Worm (Caenorhabditis elegans) whole organism, L4 larva: ENCODE results near the gene ceh-74.

Experiments used
- F26F4.8 ChIP-seq: fragments of 200-800 bp; sonication (Bioruptor generic); conservative IDR thresholded peaks from 2 replicates; pipeline ENCODE4 v1.3.6; 2022; ENCODE audit warnings: missing genetic modification characterization, missing compliant biosample characterization
- F49E8.2 ChIP-seq: sonication (generic microtip); optimal IDR thresholded peaks from 2 replicates; lab custom pipeline; 2016; ENCODE audit warnings: missing compliant biosample characterization, mild to moderate bottlenecking, missing genetic modification characterization, borderline replicate concordance
- T20F7.1 ChIP-seq: fragments of 200-800 bp; sonication (Bioruptor generic); optimal IDR thresholded peaks from 2 replicates; lab custom pipeline; 2018; ENCODE audit warnings: mild to moderate bottlenecking, missing genetic modification characterization, missing compliant biosample characterization
- Y48G9A.11 ChIP-seq: fragments of 200-800 bp; sonication (Bioruptor generic); IDR thresholded peaks from 2 replicates; pipeline ENCODE4 v1.3.6; 2022; ENCODE audit warnings: missing genetic modification reagents, missing genetic modification characterization, missing compliant biosample characterization
- ZK337.2 ChIP-seq: fragments of 200-800 bp; sonication (Bioruptor generic); IDR thresholded peaks from 2 replicates; pipeline ENCODE4 v1.3.6; 2022; ENCODE audit warnings: missing genetic modification reagents, missing genetic modification characterization, missing compliant biosample characterization
- aha-1 ChIP-seq: fragments of 150-350 bp; peaks from one replicate; lab custom pipeline; 2014; ENCODE audit warnings: missing biosample characterization, missing genetic modification characterization
- ceh-28 ChIP-seq: fragments of 150-350 bp; optimal IDR thresholded peaks from 2 replicates; lab custom pipeline; 2014; ENCODE audit warnings: missing biosample characterization, missing genetic modification reagents, missing genetic modification characterization
- ceh-32 ChIP-seq: sonication (generic microtip); optimal IDR thresholded peaks from 2 replicates; lab custom pipeline; 2016; ENCODE audit warnings: mild to moderate bottlenecking, missing genetic modification characterization, missing compliant biosample characterization; ENCODE audit not compliant: poor library complexity
- cey-2 ChIP-seq: sonication (generic microtip); optimal IDR thresholded peaks from 3 replicates; lab custom pipeline; 2017; ENCODE audit warnings: missing genetic modification characterization, mild to moderate bottlenecking, missing compliant biosample characterization, antibody characterized with exemption, borderline replicate concordance; ENCODE audit not compliant: insufficient read depth
- ctbp-1 ChIP-seq: fragments of 200-800 bp; sonication (Bioruptor generic); IDR thresholded peaks from 2 replicates; pipeline ENCODE4 v1.3.6; 2022; ENCODE audit warnings: missing genetic modification reagents, missing genetic modification characterization, missing compliant biosample characterization
- daf-12 ChIP-seq: fragments of 150-350 bp; optimal IDR thresholded peaks from 2 replicates; lab custom pipeline; 2014; ENCODE audit warnings: missing biosample characterization, missing genetic modification reagents, missing genetic modification characterization
- daf-8 ChIP-seq: fragments of 200-800 bp; sonication (Bioruptor generic); IDR thresholded peaks from 2 replicates; pipeline ENCODE4 v1.3.6; 2022; ENCODE audit warnings: missing genetic modification characterization, missing compliant biosample characterization
- dmd-6 ChIP-seq: fragments of 200-800 bp; sonication (Bioruptor generic); IDR thresholded peaks from 2 replicates; pipeline ENCODE4 v1.3.6; 2022; ENCODE audit warnings: missing genetic modification reagents, missing genetic modification characterization, missing compliant biosample characterization
- duxl-1 ChIP-seq: sonication (generic microtip); optimal IDR thresholded peaks from 2 replicates; lab custom pipeline; 2016; ENCODE audit warnings: mild to moderate bottlenecking, missing genetic modification characterization, moderate library complexity, missing compliant biosample characterization; ENCODE audit not compliant: poor library complexity
- fkh-10 ChIP-seq: fragments of 150-350 bp; optimal IDR thresholded peaks from 2 replicates; lab custom pipeline; 2014; ENCODE audit warnings: missing biosample characterization, missing genetic modification reagents, missing genetic modification characterization
- hif-1 ChIP-seq, 2 experiments: sonication (generic microtip); optimal IDR thresholded peaks; 2 replicates each; lab custom pipeline; 2016 to 2017; ENCODE audit warnings: missing compliant biosample characterization in 2 of 2, missing genetic modification characterization in 2 of 2, missing genetic modification reagents in 2 of 2, missing genotype in 2 of 2, mild to moderate bottlenecking in 1 of 2
- hlh-11 ChIP-seq: fragments of 200-800 bp; sonication (Bioruptor generic); optimal IDR thresholded peaks from 2 replicates; lab custom pipeline; 2018; ENCODE audit warnings: mild to moderate bottlenecking, missing genetic modification characterization, missing compliant biosample characterization
- lim-7 ChIP-seq: fragments of 200-800 bp; sonication (Bioruptor generic); IDR thresholded peaks from 2 replicates; pipeline ENCODE4 v1.3.6; 2022; ENCODE audit warnings: missing genetic modification characterization, missing compliant biosample characterization
- lin-13 ChIP-seq: fragments of 150-350 bp; optimal IDR thresholded peaks from 2 replicates; lab custom pipeline; 2014; ENCODE audit warnings: missing biosample characterization, missing genetic modification reagents, missing genetic modification characterization
- lin-38 ChIP-seq: fragments of 200-800 bp; sonication (Bioruptor generic); IDR thresholded peaks from 2 replicates; pipeline ENCODE4 v1.3.6; 2022; ENCODE audit warnings: missing genetic modification reagents, missing genetic modification characterization, missing compliant biosample characterization
- lir-3 ChIP-seq: sonication (generic microtip); optimal IDR thresholded peaks from 2 replicates; lab custom pipeline; 2016; ENCODE audit warnings: mild to moderate bottlenecking, missing genetic modification characterization, missing compliant biosample characterization
- lsy-2 ChIP-seq, 2 experiments: fragments of 150-350 bp in 1 of 2; sonication (generic microtip) in 1 of 2; optimal IDR thresholded peaks; 2 replicates each; lab custom pipeline; 2014 to 2017; ENCODE audit warnings: missing biosample characterization in 2 of 2, missing genetic modification characterization in 2 of 2
- mdt-29 ChIP-seq: fragments of 200-800 bp; sonication (Bioruptor generic); IDR thresholded peaks from 2 replicates; pipeline ENCODE4 v1.3.6; 2022; ENCODE audit warnings: missing genetic modification reagents, missing genetic modification characterization, missing compliant biosample characterization
- mep-1 ChIP-seq: fragments of 150-350 bp; sonication (generic microtip); optimal IDR thresholded peaks from 3 replicates; lab custom pipeline; 2014; ENCODE audit warnings: missing biosample characterization, missing genetic modification characterization
- mxl-2 ChIP-seq: fragments of 200-800 bp; sonication (Bioruptor generic); conservative IDR thresholded peaks from 2 replicates; pipeline ENCODE4 v1.3.6; 2022; ENCODE audit warnings: missing genetic modification reagents, missing genetic modification characterization, missing compliant biosample characterization
- nhr-25 ChIP-seq: sonication (generic microtip); optimal IDR thresholded peaks from 2 replicates; lab custom pipeline; 2017; ENCODE audit warnings: missing genetic modification characterization, mild to moderate bottlenecking, missing compliant biosample characterization, antibody characterized with exemption, moderate library complexity, borderline replicate concordance; ENCODE audit not compliant: insufficient read depth
- nhr-48 ChIP-seq: sonication (generic microtip); optimal IDR thresholded peaks from 2 replicates; lab custom pipeline; 2016; ENCODE audit warnings: mild to moderate bottlenecking, missing genetic modification characterization, missing compliant biosample characterization
- nhr-6 ChIP-seq: fragments of 150-350 bp; optimal IDR thresholded peaks from 2 replicates; lab custom pipeline; 2014; ENCODE audit warnings: missing biosample characterization, missing genetic modification characterization
- pha-4 ChIP-seq, 2 experiments: fragments of 150-350 bp in 1 of 2; fragments of 200-800 bp in 1 of 2; sonication (Bioruptor generic) in 1 of 2; IDR thresholded peaks in 1 of 2; optimal IDR thresholded peaks in 1 of 2; 2 replicates each; pipeline versions ENCODE4 v1.3.6 to Lab custom; 2014 to 2022; ENCODE audit warnings: missing genetic modification characterization in 2 of 2, missing genetic modification reagents in 2 of 2, missing biosample characterization in 1 of 2, missing compliant biosample characterization in 1 of 2
- rbr-2 ChIP-seq: sonication (generic microtip); optimal IDR thresholded peaks from 2 replicates; lab custom pipeline; 2016; ENCODE audit warnings: missing genotype, missing genetic modification characterization, missing compliant biosample characterization
- set-16 ChIP-seq: fragments of 200-800 bp; sonication (Bioruptor generic); IDR thresholded peaks from 2 replicates; pipeline ENCODE4 v1.3.6; 2022; ENCODE audit warnings: missing genetic modification reagents, missing genetic modification characterization, missing compliant biosample characterization
- snpc-1.2 ChIP-seq: fragments of 200-800 bp; sonication (Bioruptor generic); IDR thresholded peaks from 2 replicates; pipeline ENCODE4 v1.3.6; 2022; ENCODE audit warnings: missing genetic modification reagents, missing genetic modification characterization, missing compliant biosample characterization
- snpc-4 ChIP-seq: fragments of 150-350 bp; optimal IDR thresholded peaks from 2 replicates; lab custom pipeline; 2014; ENCODE audit warnings: missing biosample characterization, missing genetic modification characterization
- spr-1 ChIP-seq: sonication (generic microtip); optimal IDR thresholded peaks from 2 replicates; lab custom pipeline; 2016; ENCODE audit warnings: mild to moderate bottlenecking, missing genetic modification characterization, missing compliant biosample characterization
- spr-3 ChIP-seq: fragments of 200-800 bp; sonication (Bioruptor generic); optimal IDR thresholded peaks from 2 replicates; lab custom pipeline; 2018; ENCODE audit warnings: mild to moderate bottlenecking, missing genetic modification characterization, missing compliant biosample characterization
- tag-97 ChIP-seq: fragments of 200-800 bp; sonication (Bioruptor generic); IDR thresholded peaks from 2 replicates; pipeline ENCODE4 v1.3.6; 2022; ENCODE audit warnings: missing genetic modification characterization, missing compliant biosample characterization
- tra-1 ChIP-seq: fragments of 200-800 bp; sonication (Bioruptor generic); IDR thresholded peaks from 2 replicates; pipeline ENCODE4 v1.3.6; 2022; ENCODE audit warnings: missing genetic modification reagents, missing genetic modification characterization, missing compliant biosample characterization
- unc-39 ChIP-seq: sonication (generic microtip); optimal IDR thresholded peaks from 2 replicates; lab custom pipeline; 2017; ENCODE audit warnings: missing biosample characterization, missing genetic modification characterization
- unc-62 ChIP-seq, 3 experiments: fragments of 150-350 bp in 1 of 3; sonication (generic microtip); optimal IDR thresholded peaks in 2 of 3; peaks in 1 of 3; 1 replicate in 1 of 3; 2 replicates in 2 of 3; lab custom pipeline; 2014 to 2017; ENCODE audit warnings: missing biosample characterization in 3 of 3, missing genetic modification characterization in 3 of 3, missing genetic modification reagents in 3 of 3, missing genotype in 1 of 3
- vab-7 ChIP-seq: fragments of 200-800 bp; sonication (Bioruptor generic); IDR thresholded peaks from 2 replicates; pipeline ENCODE4 v1.3.6; 2022; ENCODE audit warnings: missing genetic modification reagents, missing genetic modification characterization, missing compliant biosample characterization
- zag-1 ChIP-seq: fragments of 150-350 bp; optimal IDR thresholded peaks from 2 replicates; lab custom pipeline; 2014; ENCODE audit warnings: missing biosample characterization, missing genetic modification characterization

The ceh-74 gene

ce11 chrV:14136152-14136551 is 41.7 kb upstream of the ceh-74 start (continued):
- no peak for TF ChIP-seq ctbp-1 (GFP tag; lab: Robert Waterston, UW)
- TF ChIP-seq T20F7.1 (GFP tag; lab: Kevin White, UChicago) = no peak
- no peak for TF ChIP-seq ceh-28 (tag; lab: Kevin White, UChicago)
- no peak for TF ChIP-seq F26F4.8 (GFP tag; lab: Robert Waterston, UW)
- no peak for TF ChIP-seq zag-1
- TF ChIP-seq daf-12 (tag; lab: Kevin White, UChicago) = no peak
- TF ChIP-seq lir-3 = no peak
- TF ChIP-seq lim-7 (GFP tag; lab: Robert Waterston, UW) = no peak
- TF ChIP-seq rbr-2 (tag; lab: Kevin White, UChicago) = peak; percentile 58
- no peak for TF ChIP-seq unc-39 (tag; lab: Kevin White, UChicago)

- peak; percentile 42; the same call in 1 of the 2 replicates for TF ChIP-seq set-16 (GFP tag; lab: Robert Waterston, UW)
Measured at ce11 chrV:14137766-14138165, 40.1 kb upstream of the ceh-74 start, which contains the start of gene AH10.4. TSS of gene AH10.4 (minus strand) at chrV:14137866.

- TF ChIP-seq snpc-1.2 (GFP tag; lab: Robert Waterston, UW) (no peak), lsy-2 (tag; optimal IDR thresholded peaks at IDR 0.05; lab: Kevin White, UChicago) (no peak), nhr-25 (tag; lab: Kevin White, UChicago) (peak; percentile 10), nhr-6 (tag; lab: Kevin White, UChicago) (peak; percentile 61), mep-1 (peak; percentile 24), aha-1 (peak; percentile 67), hlh-11 (tag; lab: Kevin White, UChicago) (peak; percentile 10)
Measured at ce11 chrV:14139252-14140100, 38.4 kb upstream of the ceh-74 start.

ce11 chrV:14140733-14141132 is 37.1 kb upstream of the ceh-74 start:
- TF ChIP-seq lin-13 (no peak), fkh-10 (GFP tag; lab: Kevin White, UChicago) (peak; percentile 82), nhr-48 (tag; lab: Kevin White, UChicago) (no peak), vab-7 (no peak), ceh-28 (tag; lab: Kevin White, UChicago) (no peak), ceh-32 (tag; lab: Kevin White, UChicago) (no peak), lin-38 (no peak), pha-4 (GFP tag; IDR thresholded peaks at IDR 0.05; lab: Robert Waterston, UW) (no peak), pha-4 (tag; optimal IDR thresholded peaks at IDR 0.05; lab: Kevin White, UChicago) (no peak), dmd-6 (GFP tag; lab: Robert Waterston, UW) (no peak), mdt-29 (GFP tag; lab: Robert Waterston, UW) (no peak), unc-62 (GFP tag; optimal IDR thresholded peaks at IDR 0.05 in 1 of 2; lab: Kevin White, UChicago) (no peak), unc-62 (tag; optimal IDR thresholded peaks at IDR 0.05; lab: Kevin White, UChicago) (no peak), tra-1 (GFP tag; lab: Robert Waterston, UW) (no peak), duxl-1 (tag; lab: Kevin White, UChicago) (no peak), cey-2 (tag; lab: Kevin White, UChicago) (no peak), ctbp-1 (GFP tag; lab: Robert Waterston, UW) (0 out of 2 replicates have a peak, but pooled peaks have one; percentile 8), ZK337.2 (GFP tag; lab: Robert Waterston, UW) (no peak), snpc-4 (tag; lab: Kevin White, UChicago) (no peak), mxl-2 (no peak), lsy-2 (tag; optimal IDR thresholded peaks at IDR 0.05; lab: Kevin White, UChicago) (peak in 1 of 2 experiments; percentile 4), spr-1 (no peak), F49E8.2 (tag; lab: Kevin White, UChicago) (no peak), spr-3 (no peak), snpc-1.2 (GFP tag; lab: Robert Waterston, UW) (no peak), tag-97 (no peak), daf-8 (GFP tag; lab: Robert Waterston, UW) (no peak), hif-1 (tag; optimal IDR thresholded peaks at IDR 0.05; lab: Kevin White, UChicago) (no peak), Y48G9A.11 (GFP tag; lab: Robert Waterston, UW) (no peak), daf-12 (tag; lab: Kevin White, UChicago) (no peak)
